Worm (Caenorhabditis elegans) whole organism, L4/young adult: Measurements from ENCODE around the gene F22F4.5.

Source experiments
- W03F9.2 ChIP-seq: fragments of 150-350 bp; optimal IDR thresholded peaks from 2 replicates; lab custom pipeline; 2014; ENCODE audit warnings: missing biosample characterization, missing genetic modification characterization
- dao-5 ChIP-seq: sonication (generic microtip); optimal IDR thresholded peaks from 2 replicates; lab custom pipeline; 2016; ENCODE audit warnings: missing genotype, missing genetic modification characterization, moderate library complexity, missing compliant biosample characterization
- him-1 ChIP-seq: sonication (generic microtip); optimal IDR thresholded peaks from 2 replicates; lab custom pipeline; 2016; ENCODE audit warnings: missing genotype, missing genetic modification reagents, missing genetic modification characterization, missing compliant biosample characterization

Gene F22F4.5

DNA sequence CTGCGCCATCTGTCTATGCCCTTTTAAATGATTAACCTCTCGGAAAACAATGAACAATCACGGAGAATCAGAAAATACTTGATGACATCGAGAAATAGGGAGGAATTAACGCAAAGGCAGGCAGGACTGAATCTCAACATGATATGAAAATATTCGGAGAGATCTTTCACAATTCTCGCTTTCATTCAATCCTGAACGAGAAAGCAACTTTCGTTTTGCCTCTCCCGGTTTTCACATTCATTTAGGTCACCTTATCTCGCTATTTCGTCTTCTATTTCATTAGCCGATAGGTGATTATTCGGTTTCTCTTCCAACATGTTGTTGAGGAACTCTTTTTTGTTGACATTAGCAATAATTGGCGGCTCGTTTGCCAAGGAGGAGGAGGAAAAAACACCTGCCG is 11.6 kb upstream of the F22F4.5 start:
- TF ChIP-seq dao-5 (tag; lab: Kevin White, UChicago) (no peak), him-1 (no peak), W03F9.2 (tag; lab: Kevin White, UChicago) (no peak)

DNA sequence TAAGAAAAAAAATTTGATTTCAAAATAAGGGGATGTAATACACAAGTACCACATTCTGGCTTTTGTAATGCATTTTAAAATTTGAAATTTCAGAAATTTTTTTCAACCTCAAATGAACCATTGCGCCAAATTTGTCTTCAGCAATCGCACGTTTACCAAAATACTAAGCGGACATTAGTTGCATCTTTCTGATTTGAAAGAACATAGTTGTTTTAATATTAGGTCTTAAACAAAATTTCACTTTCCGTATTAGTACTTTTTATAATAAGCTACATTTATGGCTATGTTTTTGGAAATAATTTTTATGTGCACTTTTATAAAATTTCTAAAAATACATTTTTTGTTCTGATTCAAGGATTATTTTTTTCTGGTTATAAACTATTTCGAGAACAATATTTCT is 11.2 kb upstream of the F22F4.5 start, which contains the start of gene sups-1:
Gene sups-1, plus strand, starts transcription at position 301 of the 400 bp plus-strand sequence.
- TF ChIP-seq W03F9.2 (tag; lab: Kevin White, UChicago) = no peak
- TF ChIP-seq dao-5 (tag; lab: Kevin White, UChicago) = no peak
- TF ChIP-seq him-1 = no peak

DNA sequence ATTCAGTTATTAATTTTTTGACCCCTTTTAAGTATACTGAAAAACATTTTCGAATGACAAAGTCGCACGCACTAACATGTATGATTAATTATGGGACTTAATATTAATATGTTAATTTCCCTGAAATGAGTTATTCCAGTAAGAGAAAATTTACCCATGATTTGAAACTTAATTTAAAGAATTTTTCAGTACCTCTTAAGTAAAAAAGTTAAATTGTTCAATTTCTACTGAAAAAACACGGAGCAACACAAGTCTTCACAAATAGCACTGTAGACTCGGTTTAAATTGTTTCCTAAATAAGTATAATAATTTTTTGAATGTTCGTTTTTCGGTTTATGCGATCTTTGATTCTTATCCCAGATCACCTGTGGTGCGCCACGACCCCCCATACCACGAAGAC is 9.8 kb upstream of the F22F4.5 start:
- no peak for TF ChIP-seq W03F9.2 (tag; lab: Kevin White, UChicago)
- no peak for TF ChIP-seq him-1
- no peak for TF ChIP-seq dao-5 (tag; lab: Kevin White, UChicago)

DNA sequence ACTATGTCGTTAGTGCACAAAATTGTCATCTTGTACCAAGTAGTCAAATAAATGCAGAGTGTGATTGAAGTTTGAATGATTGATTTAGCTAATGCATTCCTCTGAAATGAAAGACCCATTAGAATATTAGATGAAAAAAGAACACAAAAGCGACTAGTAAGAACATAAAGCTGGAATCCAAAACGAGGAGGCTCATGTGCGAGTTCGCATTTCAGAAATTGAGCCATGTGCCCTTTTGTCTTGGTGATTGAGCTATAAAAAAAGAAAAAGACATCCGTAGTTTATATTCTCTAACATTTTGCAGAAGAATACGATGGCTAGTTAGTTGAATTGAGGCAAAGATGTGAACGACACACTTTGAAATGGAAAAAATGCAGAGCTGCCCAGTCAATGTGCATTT is 8.8 kb upstream of the F22F4.5 start, which contains the start of gene F22F4.4:
Gene F22F4.4, minus strand, starts transcription at position 101 of the 400 bp plus-strand sequence.
- TF ChIP-seq W03F9.2 (tag; lab: Kevin White, UChicago) (no peak), dao-5 (tag; lab: Kevin White, UChicago) (no peak), him-1 (no peak)

DNA sequence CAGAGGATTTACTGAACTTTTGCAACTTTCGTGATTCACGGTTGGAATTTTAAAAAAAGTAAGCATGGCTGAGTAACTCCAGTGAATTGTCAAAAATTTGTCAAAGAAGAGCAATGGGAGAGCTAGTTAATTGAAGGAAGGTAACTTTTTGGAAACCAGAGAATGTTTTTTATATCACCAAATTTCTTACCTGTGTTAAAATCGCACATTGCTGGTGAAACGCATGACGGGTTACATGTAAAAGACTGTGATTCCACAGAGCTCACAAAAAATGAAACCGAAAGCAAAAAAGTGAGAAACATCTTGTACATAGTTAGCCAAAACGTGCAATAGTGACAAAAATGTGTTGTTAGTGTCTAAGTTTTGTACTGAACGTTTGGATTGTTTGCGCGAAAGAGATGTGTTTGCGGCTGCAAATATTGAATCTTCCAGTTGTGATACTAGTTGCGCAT is 6.5 kb upstream of the F22F4.5 start, which contains the start of gene F22F4.9:
Gene F22F4.9, minus strand, starts transcription at position 402 of the 452 bp plus-strand sequence.
- no peak for TF ChIP-seq dao-5 (tag; lab: Kevin White, UChicago)
- no peak for TF ChIP-seq W03F9.2 (tag; lab: Kevin White, UChicago)
- TF ChIP-seq him-1 = no peak

DNA sequence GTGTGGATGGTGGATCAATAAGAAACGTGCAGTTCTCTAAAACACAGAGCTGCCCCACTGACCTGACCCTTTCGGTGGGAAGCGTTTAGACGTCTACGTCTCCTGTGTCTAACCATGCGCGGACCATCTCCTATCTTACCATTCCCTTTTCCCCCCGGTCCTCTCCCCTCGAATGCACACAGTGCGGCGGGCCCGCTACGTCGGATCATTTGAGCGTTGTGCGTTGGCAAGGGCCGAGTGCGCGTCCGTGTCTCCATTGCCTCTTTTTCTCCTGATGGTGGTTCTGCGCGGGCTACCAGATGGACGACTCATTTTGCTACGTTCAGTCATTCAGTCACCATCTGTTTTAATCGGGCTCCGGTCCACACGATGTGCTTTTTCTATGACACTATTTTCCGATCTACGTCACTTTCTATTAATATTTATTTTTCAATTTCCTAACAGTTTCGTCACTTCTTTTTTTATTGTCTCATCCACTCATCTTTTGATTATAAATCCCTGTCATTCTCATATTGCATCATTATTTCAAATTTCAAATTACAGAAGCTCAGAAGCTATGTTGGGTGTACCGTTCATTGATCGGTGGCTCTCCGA is 3.0 kb upstream of the F22F4.5 start, which contains the start of gene inx-3:
Gene inx-3, plus strand, starts transcription at position 544 of the 594 bp plus-strand sequence.
- TF ChIP-seq him-1 (no peak), dao-5 (tag; lab: Kevin White, UChicago) (no peak), W03F9.2 (tag; lab: Kevin White, UChicago) (no peak)

DNA sequence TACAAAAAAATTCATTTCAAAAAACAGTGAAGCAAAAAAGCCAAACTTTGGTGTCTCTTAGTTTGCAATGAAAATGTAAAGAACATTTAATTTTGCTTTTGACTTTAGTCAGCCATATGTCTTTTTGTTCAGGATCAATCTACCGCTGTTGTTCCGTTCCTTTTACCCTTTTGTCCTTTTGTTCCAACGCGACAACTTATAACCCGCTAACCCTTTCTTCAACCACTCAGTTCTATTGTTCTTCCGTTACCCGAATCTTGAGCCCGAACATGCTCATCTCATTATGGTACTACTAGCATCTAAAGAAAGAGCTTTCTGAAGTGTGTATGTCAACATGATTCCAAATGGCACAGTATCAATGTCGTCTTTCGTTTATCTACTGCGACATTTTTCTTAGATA is 1.3 kb upstream of the F22F4.5 start:
- no peak for TF ChIP-seq W03F9.2 (tag; lab: Kevin White, UChicago)

DNA sequence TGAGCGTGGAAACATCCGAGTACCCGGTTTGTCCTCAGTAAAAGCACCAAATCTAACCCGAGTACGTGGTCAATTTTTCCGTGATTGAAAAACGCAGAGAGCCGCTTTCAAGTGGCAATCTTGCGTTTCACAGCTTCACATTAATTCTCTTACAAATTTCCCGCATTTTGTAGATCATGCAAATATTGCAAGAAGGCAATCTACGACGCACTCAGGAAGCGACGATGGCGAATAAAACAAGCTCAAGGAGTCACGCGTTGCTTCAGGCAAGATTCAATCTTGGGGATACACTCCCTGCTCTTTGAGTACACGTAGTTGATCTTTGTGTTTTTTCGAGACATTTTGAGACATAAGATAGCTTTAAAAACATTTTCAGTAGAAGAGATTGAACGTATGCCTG is 4.8 kb downstream of the F22F4.5 start:
- TF ChIP-seq dao-5 (tag; lab: Kevin White, UChicago) (no peak), W03F9.2 (tag; lab: Kevin White, UChicago) (no peak), him-1 (no peak)

DNA sequence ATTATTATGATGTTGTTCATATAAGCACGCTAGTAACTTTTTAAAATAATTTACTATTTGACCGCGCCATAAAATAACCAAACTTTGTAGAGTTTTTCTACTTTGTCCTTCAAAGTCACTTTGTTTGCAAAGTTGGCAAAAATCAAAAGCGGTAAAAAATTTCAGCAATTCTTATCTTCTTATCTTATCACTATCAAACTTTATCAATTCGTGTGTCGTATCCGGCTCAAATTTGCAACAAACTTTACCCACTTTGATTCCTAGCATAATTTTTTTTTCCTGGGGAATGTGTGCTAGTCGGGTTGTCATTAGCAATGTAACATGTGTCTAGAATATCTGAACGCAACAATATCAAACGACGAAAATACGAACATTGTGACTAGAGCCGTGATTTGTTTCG is 7.0 kb downstream of the F22F4.5 start:
- TF ChIP-seq W03F9.2 (tag; lab: Kevin White, UChicago) (no peak), him-1 (no peak), dao-5 (tag; lab: Kevin White, UChicago) (no peak)

DNA sequence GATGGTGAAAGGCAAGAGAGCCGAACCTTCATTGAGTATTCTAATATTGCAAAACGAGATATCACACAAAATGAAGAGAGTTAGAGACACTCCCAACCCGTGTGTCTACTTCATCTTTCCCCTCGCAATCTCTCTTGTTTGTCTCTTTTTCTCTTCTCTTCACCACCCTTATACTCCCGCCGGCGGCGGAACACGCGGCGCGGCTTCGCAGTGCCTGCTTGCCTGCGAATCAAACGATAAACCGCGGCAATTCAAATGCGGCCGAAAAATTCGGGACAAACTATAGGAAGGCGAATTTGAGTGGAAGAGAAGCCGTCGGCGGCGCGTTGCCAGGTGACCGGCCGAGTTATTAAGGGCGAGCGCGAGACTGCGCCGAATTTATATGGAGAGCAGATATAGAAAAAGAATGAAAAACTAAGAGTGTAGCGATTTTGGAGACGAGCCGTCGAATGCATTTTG is 8.1 kb downstream of the F22F4.5 start, which contains the start of gene klp-13:
Gene klp-13, plus strand, starts transcription at position 409 of the 459 bp plus-strand sequence.
- TF ChIP-seq dao-5 (tag; lab: Kevin White, UChicago) (no peak), W03F9.2 (tag; lab: Kevin White, UChicago) (no peak), him-1 (peak; percentile 76)

DNA sequence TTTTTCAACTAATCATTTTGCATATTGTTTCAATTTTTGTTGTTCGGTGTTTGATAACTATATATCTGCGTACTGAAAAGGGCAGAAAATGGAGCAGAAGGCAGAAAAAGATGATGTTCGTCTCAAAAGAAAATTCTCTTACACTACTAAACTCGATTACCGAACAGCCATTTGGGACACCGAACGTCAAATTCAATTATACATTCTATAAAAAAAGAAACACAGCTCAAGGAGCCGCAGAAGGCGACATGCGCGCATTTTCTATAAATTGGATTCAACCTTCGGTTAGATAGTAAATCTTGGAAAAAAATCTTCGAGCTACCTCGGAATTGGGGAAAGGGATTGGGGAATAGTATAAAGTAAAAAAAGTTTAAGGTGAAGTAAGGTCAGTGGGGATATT is 9.4 kb downstream of the F22F4.5 start:
- TF ChIP-seq W03F9.2 (tag; lab: Kevin White, UChicago) (no peak), him-1 (no peak), dao-5 (tag; lab: Kevin White, UChicago) (no peak)

DNA sequence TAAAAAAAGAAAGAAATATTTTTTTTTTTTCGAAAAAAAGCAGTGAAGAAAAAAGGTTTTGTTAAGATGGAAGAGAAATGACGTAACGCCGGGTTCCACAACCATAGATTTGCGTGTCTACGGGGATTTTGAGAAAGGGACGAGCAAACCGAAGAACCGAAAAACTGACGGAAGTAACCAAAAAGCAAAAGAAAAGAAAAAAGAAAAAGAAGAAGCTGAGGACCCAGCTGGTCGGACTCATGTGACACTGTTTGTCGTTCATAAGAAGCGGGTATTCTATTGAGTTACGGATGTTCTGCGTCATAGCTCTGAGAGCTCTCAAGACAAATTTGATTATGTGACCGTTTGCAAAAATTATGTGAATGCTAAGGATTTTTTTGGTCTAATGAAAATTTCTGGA is 9.9 kb downstream of the F22F4.5 start:
- peak; percentile 20 for TF ChIP-seq him-1
- TF ChIP-seq dao-5 (tag; lab: Kevin White, UChicago) = no peak
- no peak for TF ChIP-seq W03F9.2 (tag; lab: Kevin White, UChicago)

DNA sequence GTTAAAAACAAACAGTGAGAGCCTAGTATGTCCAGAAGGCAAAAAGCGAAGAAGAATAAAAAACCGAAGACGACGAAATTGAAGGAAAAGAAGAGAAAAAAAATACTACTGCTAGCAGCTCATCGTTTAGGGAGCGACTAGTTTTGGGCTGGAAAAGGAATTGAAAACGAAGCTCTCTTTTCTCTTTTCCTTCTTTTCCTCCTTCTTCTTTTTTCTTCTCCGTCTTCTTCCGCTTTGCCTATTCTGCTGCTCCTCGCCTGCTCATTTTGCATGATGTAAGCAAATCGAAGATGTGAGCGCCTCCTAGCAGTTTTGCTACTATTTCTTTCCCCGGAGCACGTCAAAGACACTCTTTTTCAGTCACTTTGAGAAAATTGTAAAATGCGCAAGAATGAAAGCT is 11.0 kb downstream of the F22F4.5 start:
- TF ChIP-seq W03F9.2 (tag; lab: Kevin White, UChicago) = no peak
- TF ChIP-seq him-1 = peak; percentile 31

DNA sequence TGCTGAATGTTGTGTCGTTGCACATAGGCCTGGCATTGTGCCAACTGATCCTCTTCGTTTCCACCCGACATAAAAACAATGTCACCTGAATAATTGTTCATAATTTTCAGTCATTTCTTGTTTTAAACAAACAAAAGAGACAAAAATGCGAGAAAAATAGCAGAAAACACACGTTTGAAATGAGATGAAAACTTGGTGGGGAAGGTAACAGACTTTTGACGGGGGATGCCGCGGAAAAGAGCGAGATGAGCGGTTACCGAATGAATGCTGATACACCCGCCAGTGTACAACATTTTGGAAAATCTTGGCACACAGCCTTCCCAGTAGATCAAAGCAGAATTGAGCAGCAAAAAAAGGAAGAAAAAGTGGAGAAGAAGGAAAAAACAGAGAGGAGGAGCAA is 14.9 kb downstream of the F22F4.5 start, which contains the start of gene kin-2:
Gene kin-2, minus strand, starts transcription at position 101 of the 400 bp plus-strand sequence.
- TF ChIP-seq dao-5 (tag; lab: Kevin White, UChicago) (no peak), W03F9.2 (tag; lab: Kevin White, UChicago) (no peak), him-1 (no peak)
